Fruit fly (Drosophila melanogaster): Measurements from ENCODE around the gene CG16782.

The CG16782 gene

dm6 chrX:3482119-3483014 is 22.3 kb upstream of the CG16782 start, which contains the start of the genes CG10804 and CG10802 (continued):
- peak; percentile 45 for TF ChIP-seq CG7556 (GFP tag; optimal IDR thresholded peaks at IDR 0.05)
- TF ChIP-seq CG9797 (GFP tag; optimal IDR thresholded peaks at IDR 0.05), result peak; percentile 45
- TF ChIP-seq CG2120 (GFP tag; optimal IDR thresholded peaks at IDR 0.05), result peak; percentile 92
- TF ChIP-seq salm (tag; optimal IDR thresholded peaks at IDR 0.05), result no peak
- peak; percentile 67 for TF ChIP-seq pho (GFP tag; optimal IDR thresholded peaks at IDR 0.05)
- peak; percentile 52 for TF ChIP-seq CG30020 (tag; optimal IDR thresholded peaks at IDR 0.05)
- no peak for TF ChIP-seq bbx (GFP tag; IDR thresholded peaks at IDR 0.05; ENCODE audit: partially characterized antibody)
- peak; percentile 74 for TF ChIP-seq gfzf (GFP tag; optimal IDR thresholded peaks at IDR 0.05)
- peak; percentile 77 for TF ChIP-seq CG4404 (GFP tag; IDR thresholded peaks at IDR 0.05)
- TF ChIP-seq CG30403 (GFP tag; optimal IDR thresholded peaks at IDR 0.05), result peak; percentile 89
- TF ChIP-seq CG2129 (GFP tag; IDR thresholded peaks at IDR 0.05; ENCODE audit: partially characterized antibody), result peak; percentile 49; the same call in 1 of the 2 replicates
- TF ChIP-seq vfl (GFP tag; optimal IDR thresholded peaks at IDR 0.05), result peak; percentile 69
- TF ChIP-seq Fer3 (tag; optimal IDR thresholded peaks at IDR 0.05), result no peak
- peak; percentile 58 for TF ChIP-seq ro (GFP tag; IDR thresholded peaks at IDR 0.05)
- TF ChIP-seq CG3726 (GFP tag; IDR thresholded peaks at IDR 0.05), result 0 out of 3 replicates have a peak, but pooled peaks have one; percentile 64
- TF ChIP-seq Scr (GFP tag; IDR thresholded peaks at IDR 0.05; ENCODE audit: partially characterized antibody), result peak; percentile 80
- 0 out of 2 replicates have a peak, but pooled peaks have one; percentile 21 for TF ChIP-seq ap (GFP tag; IDR thresholded peaks at IDR 0.05)
- peak; percentile 57; the same call in 1 of the 2 replicates for TF ChIP-seq gsb (GFP tag; IDR thresholded peaks at IDR 0.05)
- peak; percentile 55 for TF ChIP-seq Atf3 (GFP tag; optimal IDR thresholded peaks at IDR 0.05)
- no peak for TF ChIP-seq hth (optimal IDR thresholded peaks at IDR 0.05)
- TF ChIP-seq Ptx1 (GFP tag; IDR thresholded peaks at IDR 0.05), result peak; percentile 93
- peak; percentile 79 for TF ChIP-seq CG10366 (GFP tag; IDR thresholded peaks at IDR 0.05)
- TF ChIP-seq Deaf1 (tag; optimal IDR thresholded peaks at IDR 0.05), result no peak
- peak; percentile 84 for TF ChIP-seq H15 (GFP tag; IDR thresholded peaks at IDR 0.05)
- TF ChIP-seq ase (GFP tag; IDR thresholded peaks at IDR 0.05), result peak; percentile 85; the same call in 2 of the 3 replicates
- peak; percentile 17 for TF ChIP-seq CG33557 (GFP tag; optimal IDR thresholded peaks at IDR 0.05)
- peak; percentile 71 for TF ChIP-seq E2f2 (GFP tag; IDR thresholded peaks at IDR 0.05)
- TF ChIP-seq CG10462 (GFP tag; optimal IDR thresholded peaks at IDR 0.05), result peak; percentile 54
- TF ChIP-seq CG12659 (GFP tag; optimal IDR thresholded peaks at IDR 0.05), result peak; percentile 82
- peak; percentile 67; the same call in 1 of the 3 replicates for TF ChIP-seq CG2889 (GFP tag; IDR thresholded peaks at IDR 0.05)
- TF ChIP-seq CG34376 (GFP tag; optimal IDR thresholded peaks at IDR 0.05), result no peak
- TF ChIP-seq ranshi (GFP tag; IDR thresholded peaks at IDR 0.05), result peak; percentile 81; the same call in 1 of the 2 replicates
- peak; percentile 82 for TF ChIP-seq knrl (GFP tag; IDR thresholded peaks at IDR 0.05; ENCODE audit: partially characterized antibody)
- TF ChIP-seq repo (GFP tag; optimal IDR thresholded peaks at IDR 0.05), result peak; percentile 61
- peak; percentile 72 for TF ChIP-seq CG17829 (tag; optimal IDR thresholded peaks at IDR 0.05)
- TF ChIP-seq CG11696 (GFP tag; IDR thresholded peaks at IDR 0.05), result peak; percentile 24; the same call in 1 of the 2 replicates
- TF ChIP-seq CG10431 (GFP tag; optimal IDR thresholded peaks at IDR 0.05), result no peak
- peak; percentile 40 for TF ChIP-seq luna (GFP tag; optimal IDR thresholded peaks at IDR 0.05)
- no peak for TF ChIP-seq fd102C (GFP tag; optimal IDR thresholded peaks at IDR 0.05)
- peak; percentile 35 for TF ChIP-seq CG3407 (GFP tag; optimal IDR thresholded peaks at IDR 0.05)
- TF ChIP-seq CG14965 (GFP tag; optimal IDR thresholded peaks at IDR 0.05; ENCODE audit: borderline replicate concordance), result no peak
- peak; percentile 58 for TF ChIP-seq CG3281 (GFP tag; optimal IDR thresholded peaks at IDR 0.05)
- peak; percentile 62 for TF ChIP-seq CG12744 (GFP tag; optimal IDR thresholded peaks at IDR 0.05)
- no peak for TF ChIP-seq CG15011 (GFP tag; optimal IDR thresholded peaks at IDR 0.05)
- peak; percentile 79 to 82 for TF ChIP-seq dpn (GFP tag; optimal IDR thresholded peaks at IDR 0.05)
- TF ChIP-seq odd (GFP tag; optimal IDR thresholded peaks at IDR 0.05), result no peak
- no peak for TF ChIP-seq mld (GFP tag; IDR thresholded peaks at IDR 0.05; ENCODE audit: partially characterized antibody)
- TF ChIP-seq az2 (GFP tag; optimal IDR thresholded peaks at IDR 0.05), result peak; percentile 68
